Worm (Caenorhabditis elegans): ENCODE data around the gene F36H5.4.
A peak's percentile ranks its signal among the peaks of the same experiment; 100 is the strongest.

The F36H5.4 gene

ce11 chrII:1725735-1726134 lies 35.9 kb upstream of the F36H5.4 start, which contains the start of gene F45C12.17:
F45C12.17 (plus strand) TSS chrII:1726111.
- no peak for TF ChIP-seq skn-1 (tag; optimal IDR thresholded peaks at IDR 0.05)
- no peak for TF ChIP-seq nhr-67 (tag; optimal IDR thresholded peaks at IDR 0.05)
- TF ChIP-seq nhr-12 (tag; optimal IDR thresholded peaks at IDR 0.05) = no peak
- no peak for TF ChIP-seq ceh-16 (tag; optimal IDR thresholded peaks at IDR 0.05)
- no peak for TF ChIP-seq jun-1 (tag; optimal IDR thresholded peaks at IDR 0.05)
- TF ChIP-seq egl-27 (tag; optimal IDR thresholded peaks at IDR 0.05) = no peak
- no peak for TF ChIP-seq ztf-11 (tag; optimal IDR thresholded peaks at IDR 0.05)
- TF ChIP-seq ama-1 (optimal IDR thresholded peaks at IDR 0.05) = no peak

ce11 chrII:1728253-1728652 lies 33.4 kb upstream of the F36H5.4 start, which contains the start of gene btb-9:
btb-9 (plus strand) TSS chrII:1728506.
- TF ChIP-seq pqm-1 (tag; optimal IDR thresholded peaks at IDR 0.05) (peak; percentile 89), elt-2 (tag; optimal IDR thresholded peaks at IDR 0.05) (peak; percentile 92), nhr-76 (tag; optimal IDR thresholded peaks at IDR 0.05) (no peak)

ce11 chrII:1730103-1730502 lies 31.6 kb upstream of the F36H5.4 start, which contains the start of gene ceh-81:
ceh-81 (plus strand) TSS chrII:1730403.
- TF ChIP-seq nhr-28 (tag; optimal IDR thresholded peaks at IDR 0.05) (no peak), nhr-23 (tag; optimal IDR thresholded peaks at IDR 0.05) (no peak), lin-39 (tag; optimal IDR thresholded peaks at IDR 0.05) (no peak), egl-5 (tag; optimal IDR thresholded peaks at IDR 0.05) (no peak), sea-2 (GFP tag; optimal IDR thresholded peaks at IDR 0.05) (no peak), aly-2 (tag; optimal IDR thresholded peaks at IDR 0.05) (no peak)

DNA sequence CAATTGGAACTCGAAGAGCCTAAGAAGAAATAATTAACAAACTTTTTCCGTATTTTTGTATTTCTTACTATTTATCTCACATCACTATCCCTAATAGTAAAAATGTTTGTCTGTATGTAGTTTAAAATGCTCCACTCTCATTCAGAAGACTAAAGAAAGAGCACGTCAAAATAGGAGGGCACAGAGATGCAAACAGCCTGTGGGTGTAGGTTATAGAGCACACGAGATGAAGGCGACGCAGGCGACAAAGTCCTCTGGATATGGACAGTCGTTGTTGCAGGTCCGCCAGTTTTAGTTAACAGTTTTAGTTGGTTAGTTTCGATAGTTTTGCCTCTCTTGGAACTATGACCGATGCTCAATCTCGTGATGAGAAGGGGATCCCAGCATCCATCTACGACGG lies 29.7 kb upstream of the F36H5.4 start, which contains the start of gene ceh-82:
Gene ceh-82 (plus strand): TSS at position 301 of the 400 bp plus-strand sequence.
- TF ChIP-seq ceh-9 (tag; optimal IDR thresholded peaks at IDR 0.05) (no peak), nhr-237 (tag; optimal IDR thresholded peaks at IDR 0.05) (no peak), elt-2 (tag; optimal IDR thresholded peaks at IDR 0.05) (no peak), jun-1 (tag; optimal IDR thresholded peaks at IDR 0.05) (no peak), ztf-11 (tag; optimal IDR thresholded peaks at IDR 0.05) (no peak), zag-1 (tag; optimal IDR thresholded peaks at IDR 0.05) (no peak), R02D3.7 (tag; optimal IDR thresholded peaks at IDR 0.05) (no peak), fos-1 (tag; optimal IDR thresholded peaks at IDR 0.05) (no peak), ama-1 (optimal IDR thresholded peaks at IDR 0.05) (no peak), fkh-2 (tag; optimal IDR thresholded peaks at IDR 0.05) (no peak), skn-1 (tag; optimal IDR thresholded peaks at IDR 0.05) (no peak), ceh-16 (tag; optimal IDR thresholded peaks at IDR 0.05) (no peak), mml-1 (tag; optimal IDR thresholded peaks at IDR 0.05) (no peak)

DNA sequence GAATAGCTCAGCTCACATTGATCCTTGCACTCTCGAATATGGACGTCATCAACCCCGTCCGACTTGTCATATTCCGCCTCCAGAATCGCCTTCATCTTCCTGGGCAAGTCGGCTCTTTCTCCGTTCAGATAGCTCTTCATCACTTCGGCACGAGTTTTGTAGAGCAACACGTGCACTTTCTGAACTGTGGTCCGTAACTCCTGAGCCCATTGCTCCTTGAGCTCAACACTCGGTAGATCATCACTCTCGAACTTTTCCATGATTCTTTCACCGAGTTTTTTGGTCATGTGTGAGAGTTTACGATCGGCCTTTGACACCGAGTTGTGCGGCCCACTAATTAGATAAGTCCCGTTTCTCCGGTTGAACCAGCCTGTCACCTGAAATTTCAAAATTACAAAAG lies 26.5 kb upstream of the F36H5.4 start:
- no peak for TF ChIP-seq mml-1 (tag; optimal IDR thresholded peaks at IDR 0.05)

DNA sequence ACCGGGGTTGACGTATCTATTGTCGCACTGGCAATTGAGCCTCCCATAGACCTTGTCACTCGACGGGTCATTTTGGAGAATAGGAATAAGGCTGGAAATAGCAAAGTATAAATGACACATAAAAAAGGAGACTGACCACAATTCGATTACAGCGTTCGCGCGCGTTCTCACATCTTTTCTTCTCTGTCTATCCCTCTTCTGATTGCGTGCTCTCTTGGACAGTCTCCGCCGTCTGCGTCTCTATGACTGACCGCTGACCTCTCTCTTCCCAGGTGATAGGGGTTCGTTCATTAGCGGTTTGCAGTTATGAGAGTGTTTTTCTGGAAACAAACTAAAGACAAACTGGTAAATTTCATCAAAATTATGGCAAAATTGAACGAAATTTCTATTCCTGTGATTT lies 25.3 kb upstream of the F36H5.4 start, which contains the start of gene ceh-83:
Gene ceh-83 (minus strand): TSS at position 181 of the 400 bp plus-strand sequence.
- TF ChIP-seq aly-2 (tag; optimal IDR thresholded peaks at IDR 0.05) (no peak), nfya-1 (tag; optimal IDR thresholded peaks at IDR 0.05; ENCODE audit: insufficient read depth) (no peak), nhr-23 (tag; optimal IDR thresholded peaks at IDR 0.05) (no peak), ztf-11 (tag; optimal IDR thresholded peaks at IDR 0.05) (no peak), unc-62 (GFP tag; optimal IDR thresholded peaks at IDR 0.05) (no peak), lsy-12 (tag; optimal IDR thresholded peaks at IDR 0.05) (no peak), zag-1 (tag; optimal IDR thresholded peaks at IDR 0.05) (no peak), hmg-11 (tag; optimal IDR thresholded peaks at IDR 0.05) (no peak), elt-2 (tag; optimal IDR thresholded peaks at IDR 0.05) (no peak), ama-1 (optimal IDR thresholded peaks at IDR 0.05) (no peak), fos-1 (tag; optimal IDR thresholded peaks at IDR 0.05) (no peak), egl-5 (tag; optimal IDR thresholded peaks at IDR 0.05) (no peak), ZK546.5 (tag; optimal IDR thresholded peaks at IDR 0.05) (no peak)

DNA sequence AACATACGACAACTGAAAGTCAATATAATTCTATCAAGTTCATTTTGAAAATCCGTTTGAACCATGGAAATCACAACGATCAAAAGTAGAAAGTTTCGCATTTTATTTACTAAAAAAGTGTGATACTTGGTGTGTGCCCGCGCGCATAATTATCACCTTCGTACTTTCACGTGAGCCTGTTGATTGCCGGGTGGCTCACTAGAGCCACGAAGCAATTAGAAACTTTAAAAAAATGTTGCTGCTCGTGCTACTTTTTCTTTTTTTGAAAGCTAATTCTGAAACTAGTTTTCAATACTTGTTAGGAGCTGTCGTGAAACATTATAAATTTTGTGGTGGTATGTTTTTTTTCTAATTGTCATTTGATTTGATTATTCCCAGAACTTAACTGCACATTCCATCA lies 22.8 kb upstream of the F36H5.4 start, which contains the start of the genes irld-9 and irld-33:
Gene irld-9 (minus strand): TSS at position 101 of the 400 bp plus-strand sequence.
Gene irld-33 (plus strand): TSS at position 209 of the 400 bp plus-strand sequence.
- TF ChIP-seq pha-4 (tag; optimal IDR thresholded peaks at IDR 0.05) (no peak), lin-15B (tag; optimal IDR thresholded peaks at IDR 0.05) (no peak), nfya-1 (tag; optimal IDR thresholded peaks at IDR 0.05; ENCODE audit: insufficient read depth) (no peak), eor-1 (tag; optimal IDR thresholded peaks at IDR 0.05) (no peak), nhr-23 (tag; optimal IDR thresholded peaks at IDR 0.05) (no peak), mdl-1 (tag; optimal IDR thresholded peaks at IDR 0.05) (no peak), ama-1 (optimal IDR thresholded peaks at IDR 0.05) (no peak), ztf-11 (tag; optimal IDR thresholded peaks at IDR 0.05) (no peak), ceh-28 (tag; optimal IDR thresholded peaks at IDR 0.05) (no peak), lsy-12 (tag; optimal IDR thresholded peaks at IDR 0.05) (no peak), aly-2 (tag; optimal IDR thresholded peaks at IDR 0.05) (no peak), unc-62 (GFP tag; optimal IDR thresholded peaks at IDR 0.05) (no peak), ceh-82 (tag; optimal IDR thresholded peaks at IDR 0.05) (no peak), fos-1 (tag; optimal IDR thresholded peaks at IDR 0.05) (no peak)
